Fruit fly (Drosophila melanogaster): Measurements from ENCODE around the gene CanA-14F.

CanA-14F gene

DNA sequence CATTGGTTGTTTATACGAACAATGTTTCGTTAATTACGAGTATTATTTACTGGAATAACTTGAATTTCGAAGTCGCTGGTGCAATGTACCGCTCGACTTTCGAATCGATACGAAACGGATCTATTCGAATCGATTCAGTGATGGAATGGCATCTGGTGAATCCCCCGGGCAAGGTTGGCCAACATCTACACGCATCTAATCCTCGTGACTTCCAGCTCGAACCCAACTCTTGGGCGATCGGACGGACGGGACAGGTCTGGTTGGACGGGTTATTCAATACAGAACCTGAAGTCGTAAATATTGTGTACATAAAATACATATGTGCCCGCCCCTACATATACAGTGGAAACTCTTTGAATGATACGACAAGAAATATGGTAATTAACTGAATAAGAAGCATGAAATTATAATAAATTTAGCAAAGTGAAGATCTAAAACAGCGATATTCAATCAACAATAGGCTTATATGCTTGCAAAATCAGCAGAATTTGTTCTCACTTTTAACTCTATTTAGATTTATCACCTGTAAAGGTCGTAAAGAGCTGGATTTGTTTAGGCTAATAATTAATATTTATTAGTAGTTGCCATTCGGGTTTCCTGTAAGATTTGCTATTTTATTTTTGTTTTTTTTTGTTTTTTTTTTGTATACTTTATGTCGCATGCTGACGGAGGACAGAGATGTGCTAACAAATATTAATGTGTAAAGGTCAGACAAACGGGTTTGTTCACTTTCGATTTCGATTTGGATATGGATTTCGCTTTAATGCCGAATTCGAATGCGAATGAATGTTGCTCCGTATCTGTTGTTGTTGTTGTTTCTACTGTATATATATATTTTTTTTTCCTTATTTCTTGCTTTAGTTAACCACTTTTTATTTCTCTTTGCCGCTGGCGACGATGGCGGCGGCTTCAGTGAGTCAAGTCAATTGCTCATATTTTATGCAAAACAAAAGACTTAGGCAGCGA, 30.1 kb upstream of the CanA-14F start (continued):
- TF ChIP-seq CG4617 (GFP tag; optimal IDR thresholded peaks at IDR 0.05; ENCODE audit: borderline replicate concordance) (no peak), Hr51 (GFP tag; optimal IDR thresholded peaks at IDR 0.05) (no peak), CG8281 (tag; optimal IDR thresholded peaks at IDR 0.05) (no peak), az2 (GFP tag; optimal IDR thresholded peaks at IDR 0.05) (no peak), CG11247 (GFP tag; IDR thresholded peaks at IDR 0.05) (peak; percentile 40; the same call in 1 of the 2 replicates)

DNA sequence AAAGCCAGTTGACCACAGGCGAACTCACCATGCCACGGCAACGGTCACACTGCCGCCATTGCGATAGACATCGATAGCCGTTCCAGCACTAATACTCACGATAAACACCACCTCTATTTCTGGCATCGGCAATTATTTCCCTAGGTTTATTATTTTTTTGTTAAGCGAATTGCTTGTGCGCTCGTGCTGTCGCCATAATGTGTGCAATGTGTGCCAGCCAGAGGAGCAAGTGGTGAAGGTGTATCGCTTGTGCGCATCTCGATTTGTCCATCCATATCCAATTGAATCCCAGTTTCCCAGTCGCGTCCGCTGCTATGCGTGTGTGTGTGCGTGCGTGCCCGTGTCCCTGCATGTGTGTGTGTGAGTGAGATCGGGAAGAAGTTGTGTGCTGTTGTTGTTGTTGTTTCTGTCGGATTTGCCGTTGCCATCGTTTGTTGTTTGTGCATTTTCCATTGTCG, 23.7 kb upstream of the CanA-14F start, which contains the start of gene mbt:
Gene mbt (plus strand): TSS at position 85 of the 458 bp plus-strand sequence.
- TF ChIP-seq CG33557 (GFP tag; optimal IDR thresholded peaks at IDR 0.05) (no peak), cwo (GFP tag; optimal IDR thresholded peaks at IDR 0.05) (no peak), danr (GFP tag; IDR thresholded peaks at IDR 0.05) (no peak), cg (GFP tag; optimal IDR thresholded peaks at IDR 0.05) (peak; percentile 97), CG34224 (GFP tag; IDR thresholded peaks at IDR 0.05; ENCODE audit: partially characterized antibody) (peak; percentile 85), CG31388 (GFP tag; optimal IDR thresholded peaks at IDR 0.05) (no peak), CG5180 (GFP tag; optimal IDR thresholded peaks at IDR 0.05) (no peak), ftz-f1 (GFP tag; optimal IDR thresholded peaks at IDR 0.05) (peak; percentile 19), CG9215 (GFP tag; IDR thresholded peaks at IDR 0.05) (no peak), mld (GFP tag; IDR thresholded peaks at IDR 0.05; ENCODE audit: partially characterized antibody) (peak; percentile 88), dan (GFP tag; IDR thresholded peaks at IDR 0.05) (no peak), CG16815 (GFP tag; optimal IDR thresholded peaks at IDR 0.05) (no peak), CG12236 (GFP tag; optimal IDR thresholded peaks at IDR 0.05) (no peak), ash1 (GFP tag; optimal IDR thresholded peaks at IDR 0.05) (no peak), CG10147 (GFP tag; optimal IDR thresholded peaks at IDR 0.05) (peak; percentile 55), BtbVII (GFP tag; optimal IDR thresholded peaks at IDR 0.05) (no peak), emc (GFP tag; optimal IDR thresholded peaks at IDR 0.05) (no peak), slou (GFP tag; optimal IDR thresholded peaks at IDR 0.05) (no peak), Adf1 (GFP tag; IDR thresholded peaks at IDR 0.05) (peak; percentile 43; the same call in 1 of the 2 replicates), bbx (GFP tag; IDR thresholded peaks at IDR 0.05; ENCODE audit: partially characterized antibody) (peak; percentile 94), CG42726 (GFP tag; IDR thresholded peaks at IDR 0.05; ENCODE audit: partially characterized antibody) (peak; percentile 95), Dfd (GFP tag; optimal IDR thresholded peaks at IDR 0.05) (no peak), CG17912 (GFP tag; optimal IDR thresholded peaks at IDR 0.05) (peak; percentile 16), kni (GFP tag; optimal IDR thresholded peaks at IDR 0.05) (no peak), Sox100B (GFP tag; optimal IDR thresholded peaks at IDR 0.05) (no peak), CG12769 (tag; optimal IDR thresholded peaks at IDR 0.05) (peak; percentile 93), CG34376 (GFP tag; optimal IDR thresholded peaks at IDR 0.05) (peak; percentile 62), CG8924 (tag; optimal IDR thresholded peaks at IDR 0.05) (peak; percentile 61), Atf-2 (GFP tag; optimal IDR thresholded peaks at IDR 0.05) (no peak), CG11560 (tag; IDR thresholded peaks at IDR 0.05) (no peak), ERR (GFP tag; optimal IDR thresholded peaks at IDR 0.05) (peak; percentile 22), CG4424 (GFP tag; optimal IDR thresholded peaks at IDR 0.05) (no peak), CG1603 (tag; optimal IDR thresholded peaks at IDR 0.05) (no peak), Deaf1 (tag; optimal IDR thresholded peaks at IDR 0.05) (peak; percentile 75), gro (GFP tag; optimal IDR thresholded peaks at IDR 0.05) (peak; percentile 36), gfzf (GFP tag; optimal IDR thresholded peaks at IDR 0.05) (peak; percentile 60), Side (GFP tag; optimal IDR thresholded peaks at IDR 0.05) (peak; percentile 41), Nf-YA (GFP tag; IDR thresholded peaks at IDR 0.05) (no peak), Jarid2 (GFP tag; optimal IDR thresholded peaks at IDR 0.05) (no peak), pzg (GFP tag; optimal IDR thresholded peaks at IDR 0.05) (peak; percentile 93), YL-1 (GFP tag; optimal IDR thresholded peaks at IDR 0.05) (peak; percentile 83)
